Fruit fly (Drosophila melanogaster) whole organism, prepupa: ENCODE measurements around the gene CG14089.

Source experiments
- Blimp-1 ChIP-seq: fragments of 200-800 bp; sonication (Bioruptor generic); optimal IDR thresholded peaks from 3 replicates; lab custom pipeline; 2017; ENCODE audit warnings: missing biosample characterization, missing genetic modification characterization, mild to moderate bottlenecking, moderate library complexity, missing genetic modification reagents
- CG10631 ChIP-seq: fragments of 200-800 bp; sonication (Bioruptor generic); optimal IDR thresholded peaks from 2 replicates; lab custom pipeline; 2016; ENCODE audit warnings: missing biosample characterization, missing genetic modification characterization
- CG11294 ChIP-seq: fragments of 200-800 bp; sonication (Bioruptor generic); IDR thresholded peaks from 2 replicates; pipeline ENCODE4 v1.3.6; 2022; ENCODE audit warnings: missing biosample characterization, missing genetic modification characterization
- CG11902 ChIP-seq: fragments of 200-800 bp; sonication (Bioruptor generic); optimal IDR thresholded peaks from 3 replicates; lab custom pipeline; 2016; ENCODE audit warnings: missing biosample characterization, missing genetic modification characterization
- CG15336 ChIP-seq: fragments of 200-800 bp; sonication (Bioruptor generic); IDR thresholded peaks from 2 replicates; pipeline ENCODE4 v1.3.6; 2022; ENCODE audit warnings: missing biosample characterization, missing genetic modification characterization
- CG32006 ChIP-seq: fragments of 200-800 bp; sonication (Bioruptor generic); optimal IDR thresholded peaks from 3 replicates; lab custom pipeline; 2017; ENCODE audit warnings: missing biosample characterization, mild to moderate bottlenecking, missing genetic modification characterization
- CG34406 ChIP-seq: fragments of 200-800 bp; sonication (Bioruptor generic); optimal IDR thresholded peaks from 3 replicates; lab custom pipeline; 2016; ENCODE audit warnings: missing biosample characterization, missing genetic modification characterization
- CG3919 ChIP-seq: fragments of 200-800 bp; sonication (Bioruptor generic); optimal IDR thresholded peaks from 3 replicates; lab custom pipeline; 2016; ENCODE audit warnings: missing biosample characterization, missing genetic modification characterization
- CG4318 ChIP-seq: fragments of 200-800 bp; sonication (Bioruptor generic); optimal IDR thresholded peaks from 3 replicates; lab custom pipeline; 2017; ENCODE audit warnings: missing biosample characterization, mild to moderate bottlenecking, missing genetic modification characterization
- CG6163 ChIP-seq: fragments of 200-800 bp; sonication (Bioruptor generic); IDR thresholded peaks from 3 replicates; pipeline ENCODE4 v1.3.6; 2022; ENCODE audit warnings: missing biosample characterization, missing genetic modification characterization
- CG6276 ChIP-seq: fragments of 200-800 bp; sonication (Bioruptor generic); optimal IDR thresholded peaks from 2 replicates; lab custom pipeline; 2017; ENCODE audit warnings: missing biosample characterization, mild to moderate bottlenecking, missing genetic modification characterization
- CG6792 ChIP-seq: fragments of 200-800 bp; sonication (Bioruptor generic); optimal IDR thresholded peaks from 3 replicates; lab custom pipeline; 2016; ENCODE audit warnings: missing biosample characterization, missing genetic modification characterization
- CG6808 ChIP-seq: fragments of 200-800 bp; sonication (Bioruptor generic); optimal IDR thresholded peaks from 3 replicates; lab custom pipeline; 2017; ENCODE audit warnings: missing biosample characterization, missing genetic modification characterization, mild to moderate bottlenecking, moderate library complexity, missing genetic modification reagents
- CG7368 ChIP-seq: fragments of 200-800 bp; sonication (Bioruptor generic); optimal IDR thresholded peaks from 3 replicates; lab custom pipeline; 2016; ENCODE audit warnings: missing biosample characterization, missing genetic modification characterization
- CG8119 ChIP-seq: fragments of 200-800 bp; sonication (Bioruptor generic); IDR thresholded peaks from 3 replicates; pipeline ENCODE4 v1.3.6; 2022; ENCODE audit warnings: missing biosample characterization, missing genetic modification characterization
- CG8319 ChIP-seq: fragments of 200-800 bp; sonication (Bioruptor generic); optimal IDR thresholded peaks from 3 replicates; lab custom pipeline; 2016; ENCODE audit warnings: missing biosample characterization, missing genetic modification characterization
- CG8632 ChIP-seq: fragments of 200-800 bp; sonication (Bioruptor generic); optimal IDR thresholded peaks from 3 replicates; lab custom pipeline; 2016; ENCODE audit warnings: missing biosample characterization, missing genetic modification characterization
- CG9139 ChIP-seq: fragments of 200-800 bp; sonication (Bioruptor generic); optimal IDR thresholded peaks from 3 replicates; lab custom pipeline; 2017; ENCODE audit warnings: missing biosample characterization, mild to moderate bottlenecking, missing genetic modification characterization
- Eip75B ChIP-seq: fragments of 200-800 bp; sonication (Bioruptor generic); optimal IDR thresholded peaks from 3 replicates; lab custom pipeline; 2016; ENCODE audit warnings: missing biosample characterization, missing genetic modification characterization
- Eip78C ChIP-seq: fragments of 200-800 bp; sonication (Bioruptor generic); peaks from one replicate; lab custom pipeline; 2016; ENCODE audit warnings: missing biosample characterization, missing genetic modification characterization
- Eip93F ChIP-seq: fragments of 200-800 bp; sonication (Bioruptor generic); optimal IDR thresholded peaks from 2 replicates; lab custom pipeline; 2016; ENCODE audit warnings: missing biosample characterization, mild to moderate bottlenecking, missing genetic modification characterization
- Ets21C ChIP-seq: fragments of 200-800 bp; sonication (Bioruptor generic); optimal IDR thresholded peaks from 3 replicates; lab custom pipeline; 2016; ENCODE audit warnings: missing biosample characterization, missing genetic modification characterization
- Gug ChIP-seq: fragments of 200-800 bp; sonication (Bioruptor generic); IDR thresholded peaks from 2 replicates; pipeline ENCODE4 v1.3.6; 2022; ENCODE audit warnings: missing biosample characterization, missing genetic modification characterization
- Hr4 ChIP-seq: fragments of 200-800 bp; sonication (Bioruptor generic); optimal IDR thresholded peaks from 3 replicates; lab custom pipeline; 2016; ENCODE audit warnings: missing biosample characterization, missing genetic modification characterization
- Lpt ChIP-seq: fragments of 200-800 bp; sonication (Bioruptor generic); optimal IDR thresholded peaks from 3 replicates; lab custom pipeline; 2016; ENCODE audit warnings: missing biosample characterization, missing genetic modification characterization
- OdsH ChIP-seq: fragments of 200-800 bp; sonication (Bioruptor generic); optimal IDR thresholded peaks from 3 replicates; lab custom pipeline; 2016; ENCODE audit warnings: missing biosample characterization, missing genetic modification characterization
- Smox ChIP-seq: fragments of 200-800 bp; sonication (Bioruptor generic); optimal IDR thresholded peaks from 3 replicates; lab custom pipeline; 2016; ENCODE audit warnings: missing biosample characterization, missing genetic modification characterization
- Sox14 ChIP-seq: fragments of 200-800 bp; sonication (Bioruptor generic); optimal IDR thresholded peaks from 3 replicates; lab custom pipeline; 2016; ENCODE audit warnings: missing biosample characterization, missing genetic modification characterization
- achi ChIP-seq: fragments of 200-800 bp; sonication (Bioruptor generic); optimal IDR thresholded peaks from 3 replicates; lab custom pipeline; 2016; ENCODE audit warnings: missing biosample characterization, missing genetic modification characterization
- acj6 ChIP-seq: fragments of 200-800 bp; sonication (Bioruptor generic); optimal IDR thresholded peaks from 3 replicates; lab custom pipeline; 2016; ENCODE audit warnings: missing biosample characterization, missing genetic modification characterization
- dac ChIP-seq: fragments of 200-800 bp; sonication (Bioruptor generic); optimal IDR thresholded peaks from 2 replicates; lab custom pipeline; 2017; ENCODE audit warnings: missing biosample characterization, mild to moderate bottlenecking, missing genetic modification characterization
- dsx ChIP-seq: fragments of 200-800 bp; optimal IDR thresholded peaks from 3 replicates; lab custom pipeline; 2019; ENCODE audit warnings: missing biosample characterization, mild to moderate bottlenecking, missing genetic modification characterization, moderate library complexity; ENCODE audit not compliant: poor library complexity, severe bottlenecking
- eg ChIP-seq: fragments of 200-800 bp; sonication (Bioruptor generic); IDR thresholded peaks from 3 replicates; pipeline ENCODE4 v1.3.6; 2022; ENCODE audit warnings: missing biosample characterization, missing genetic modification characterization
- lz ChIP-seq: fragments of 200-800 bp; sonication (Bioruptor generic); optimal IDR thresholded peaks from 3 replicates; lab custom pipeline; 2016; ENCODE audit warnings: missing biosample characterization, missing genetic modification characterization
- net ChIP-seq: fragments of 200-800 bp; sonication (Bioruptor generic); optimal IDR thresholded peaks from 3 replicates; lab custom pipeline; 2016; ENCODE audit warnings: missing biosample characterization, missing genetic modification characterization
- pdm3 ChIP-seq: fragments of 200-800 bp; sonication (Bioruptor generic); optimal IDR thresholded peaks from 3 replicates; lab custom pipeline; 2016; ENCODE audit warnings: missing biosample characterization, missing genetic modification characterization
- salr ChIP-seq, 2 experiments: fragments of 200-800 bp; sonication (Bioruptor generic); optimal IDR thresholded peaks; 3 replicates each; lab custom pipeline; 2016 to 2018; ENCODE audit warnings: missing biosample characterization in 2 of 2, missing genetic modification characterization in 2 of 2, mild to moderate bottlenecking in 1 of 2
- spab ChIP-seq: fragments of 200-800 bp; sonication (Bioruptor generic); optimal IDR thresholded peaks from 2 replicates; lab custom pipeline; 2017; ENCODE audit warnings: missing biosample characterization, mild to moderate bottlenecking, missing genetic modification characterization, missing genetic modification reagents
- svp ChIP-seq: fragments of 200-800 bp; sonication (Bioruptor generic); peaks from one replicate; lab custom pipeline; 2016; ENCODE audit warnings: missing biosample characterization, missing genetic modification characterization
- topi ChIP-seq: fragments of 200-800 bp; sonication (Bioruptor generic); optimal IDR thresholded peaks from 3 replicates; lab custom pipeline; 2016; ENCODE audit warnings: missing biosample characterization, missing genetic modification characterization
- vri ChIP-seq: fragments of 200-800 bp; sonication (Bioruptor generic); optimal IDR thresholded peaks from 3 replicates; lab custom pipeline; 2016; ENCODE audit warnings: missing biosample characterization, mild to moderate bottlenecking, missing genetic modification characterization

The CG14089 gene

dm6 chr3L:19280700-19281099 lies at the start of gene CG14089:
TSS of gene CG14089 (minus strand) at chr3L:19280800.
- TF ChIP-seq CG6276 (GFP tag; lab: Kevin White, UChicago), result no peak
- TF ChIP-seq spab (GFP tag; lab: Kevin White, UChicago), result no peak
- no peak for TF ChIP-seq Eip93F (GFP tag; lab: Kevin White, UChicago)
- TF ChIP-seq CG11902, result no peak
- no peak for TF ChIP-seq Blimp-1 (GFP tag; lab: Kevin White, UChicago)
- TF ChIP-seq topi (GFP tag; lab: Kevin White, UChicago), result no peak
- no peak for TF ChIP-seq Eip78C (GFP tag; lab: Kevin White, UChicago)
- TF ChIP-seq CG4318 (GFP tag; lab: Kevin White, UChicago), result no peak
- no peak for TF ChIP-seq Lpt (GFP tag; lab: Kevin White, UChicago)
- no peak for TF ChIP-seq salr (GFP tag; optimal IDR thresholded peaks at IDR 0.05; lab: Kevin White, UChicago)
- no peak for TF ChIP-seq CG9139
- TF ChIP-seq CG6808 (GFP tag; lab: Kevin White, UChicago), result no peak
- TF ChIP-seq CG32006 (GFP tag; lab: Kevin White, UChicago), result no peak

DNA sequence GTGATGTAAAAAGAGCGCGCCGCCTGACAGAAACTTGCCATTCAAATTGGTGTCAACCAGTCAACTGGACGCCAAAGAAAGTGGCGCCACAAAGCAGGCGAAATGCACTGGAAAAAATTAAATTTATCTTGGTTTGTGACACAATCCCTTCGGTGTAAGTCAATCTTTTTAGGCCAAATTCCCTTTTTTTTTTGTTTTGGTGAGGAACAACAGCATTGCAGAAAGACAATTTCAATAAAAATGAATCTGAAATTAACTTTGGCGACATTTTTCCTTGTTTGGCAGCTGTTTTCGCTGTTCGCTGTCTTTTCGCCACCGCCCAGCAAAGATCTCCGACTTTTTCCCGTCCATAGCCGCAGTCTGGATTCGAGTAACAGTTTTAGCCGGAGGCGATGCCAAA lies 48.9 kb upstream of the CG14089 start:
- TF ChIP-seq dac, result peak; percentile 86
- TF ChIP-seq CG4318 (GFP tag; lab: Kevin White, UChicago), result peak; percentile 77
- no peak for TF ChIP-seq lz
- TF ChIP-seq CG6792 (GFP tag; lab: Kevin White, UChicago), result peak; percentile 53
- TF ChIP-seq net (GFP tag; lab: Kevin White, UChicago), result peak; percentile 36
- peak; percentile 58 for TF ChIP-seq OdsH (GFP tag; lab: Kevin White, UChicago)
- peak; percentile 48 for TF ChIP-seq pdm3 (GFP tag; lab: Kevin White, UChicago)
- peak; percentile 77 for TF ChIP-seq CG8119 (GFP tag; lab: Robert Waterston, UW)
- no peak for TF ChIP-seq Sox14 (GFP tag; lab: Kevin White, UChicago)
- TF ChIP-seq CG15336 (GFP tag; lab: Robert Waterston, UW), result peak; percentile 82
- peak; percentile 22 for TF ChIP-seq acj6 (GFP tag; lab: Kevin White, UChicago)
- TF ChIP-seq vri (GFP tag; lab: Kevin White, UChicago), result no peak
- peak; percentile 83 for TF ChIP-seq Hr4 (GFP tag; lab: Kevin White, UChicago)
- peak; percentile 22; the same call in 1 of the 2 replicates for TF ChIP-seq CG11294
- TF ChIP-seq svp (GFP tag; lab: Kevin White, UChicago), result peak; percentile 51
- TF ChIP-seq CG6163 (GFP tag; lab: Robert Waterston, UW), result 0 out of 3 replicates have a peak, but pooled peaks have one; percentile 6
- 0 out of 2 replicates have a peak, but pooled peaks have one; percentile 22 for TF ChIP-seq Gug (GFP tag; lab: Robert Waterston, UW)
- peak; percentile 17 for TF ChIP-seq CG8632
- TF ChIP-seq Eip78C (GFP tag; lab: Kevin White, UChicago), result peak; percentile 85
- TF ChIP-seq CG8319 (GFP tag; lab: Kevin White, UChicago), result peak; percentile 20
- TF ChIP-seq Eip75B (GFP tag; lab: Kevin White, UChicago), result peak; percentile 37
- peak; percentile 45 for TF ChIP-seq CG3919 (GFP tag; lab: Kevin White, UChicago)
- TF ChIP-seq Smox (GFP tag; lab: Kevin White, UChicago), result no peak
- TF ChIP-seq CG6276 (GFP tag; lab: Kevin White, UChicago), result peak; percentile 75
- peak; percentile 66 for TF ChIP-seq Lpt (GFP tag; lab: Kevin White, UChicago)
- TF ChIP-seq Blimp-1 (GFP tag; lab: Kevin White, UChicago), result no peak
- TF ChIP-seq CG34406, result peak; percentile 7
- peak; percentile 80 for TF ChIP-seq eg (GFP tag; lab: Robert Waterston, UW)
- no peak for TF ChIP-seq spab (GFP tag; lab: Kevin White, UChicago)
- TF ChIP-seq CG10631 (GFP tag; lab: Kevin White, UChicago), result no peak
- peak; percentile 53 for TF ChIP-seq achi (GFP tag; lab: Kevin White, UChicago)
- no peak for TF ChIP-seq dsx (GFP tag; lab: Kevin White, UChicago)
- TF ChIP-seq Ets21C, result no peak
- peak; percentile 11 for TF ChIP-seq CG7368 (GFP tag; lab: Kevin White, UChicago)
- TF ChIP-seq CG32006 (GFP tag; lab: Kevin White, UChicago), result peak; percentile 94
- peak in 1 of 2 experiments; percentile 37 for TF ChIP-seq salr (GFP tag; optimal IDR thresholded peaks at IDR 0.05; lab: Kevin White, UChicago)
